Fruit fly (Drosophila melanogaster): ENCODE measurements around the gene CG33270.
A peak's percentile ranks its signal among the peaks of the same experiment; 100 is the strongest.

The CG33270 gene

dm6 chr3L:11561946-11562760 lies 16.3 kb downstream of the CG33270 start, which contains the start of the genes CG7394 and Mob2 (continued):
- TF ChIP-seq Hmx (GFP tag; optimal IDR thresholded peaks at IDR 0.05) (peak; percentile 82), Ravus (GFP tag; IDR thresholded peaks at IDR 0.05) (peak; percentile 59), CG9727 (GFP tag; optimal IDR thresholded peaks at IDR 0.05) (peak; percentile 93), CG8478 (optimal IDR thresholded peaks at IDR 0.05) (no peak), CG7987 (GFP tag; optimal IDR thresholded peaks at IDR 0.05) (peak; percentile 75), tin (GFP tag; optimal IDR thresholded peaks at IDR 0.05) (peak; percentile 94), E2f1 (GFP tag; IDR thresholded peaks at IDR 0.05) (peak; percentile 89), ssp (GFP tag; IDR thresholded peaks at IDR 0.05) (peak; percentile 77), Chrac-16 (GFP tag; optimal IDR thresholded peaks at IDR 0.05) (peak; percentile 90), CG7271 (tag; optimal IDR thresholded peaks at IDR 0.05) (peak; percentile 68), danr (GFP tag; IDR thresholded peaks at IDR 0.05) (peak; percentile 44), CG32772 (GFP tag; IDR thresholded peaks at IDR 0.05) (peak; percentile 91), Trl (optimal IDR thresholded peaks at IDR 0.05) (peak in 1 of 2 experiments; percentile 55), Trl (GFP tag; optimal IDR thresholded peaks at IDR 0.05) (peak; percentile 82), Mad (GFP tag; optimal IDR thresholded peaks at IDR 0.05) (peak; percentile 84), CG17359 (tag; optimal IDR thresholded peaks at IDR 0.05) (peak; percentile 88), maf-S (GFP tag; optimal IDR thresholded peaks at IDR 0.05) (no peak), jing (GFP tag; optimal IDR thresholded peaks at IDR 0.05) (peak; percentile 75), CG7556 (GFP tag; optimal IDR thresholded peaks at IDR 0.05) (peak; percentile 85), CG3281 (GFP tag; optimal IDR thresholded peaks at IDR 0.05) (peak; percentile 87), ken (GFP tag; IDR thresholded peaks at IDR 0.05) (peak; percentile 93), CG12942 (GFP tag; optimal IDR thresholded peaks at IDR 0.05) (peak; percentile 88), CG18476 (GFP tag; optimal IDR thresholded peaks at IDR 0.05) (peak; percentile 81), CG8924 (tag; optimal IDR thresholded peaks at IDR 0.05) (peak; percentile 95), B-H2 (GFP tag; optimal IDR thresholded peaks at IDR 0.05) (peak; percentile 86), HmgD (GFP tag; optimal IDR thresholded peaks at IDR 0.05) (peak; percentile 12), ase (GFP tag; IDR thresholded peaks at IDR 0.05) (peak; percentile 81), Meics (GFP tag; optimal IDR thresholded peaks at IDR 0.05) (peak; percentile 90), CG11398 (GFP tag; optimal IDR thresholded peaks at IDR 0.05) (no peak), Sry-β (GFP tag; optimal IDR thresholded peaks at IDR 0.05) (peak; percentile 50), Fer2 (tag; optimal IDR thresholded peaks at IDR 0.05) (peak; percentile 84), insv (GFP tag; optimal IDR thresholded peaks at IDR 0.05) (peak in 1 of 2 experiments; percentile 64), CG15514 (GFP tag; optimal IDR thresholded peaks at IDR 0.05) (peak; percentile 80), CG7839 (tag; optimal IDR thresholded peaks at IDR 0.05) (peak; percentile 92), sug (tag; optimal IDR thresholded peaks at IDR 0.05) (peak; percentile 88), fd96Cb (tag; optimal IDR thresholded peaks at IDR 0.05) (peak; percentile 87), gsb (GFP tag; IDR thresholded peaks at IDR 0.05) (peak; percentile 85), gcm (GFP tag; optimal IDR thresholded peaks at IDR 0.05) (peak; percentile 74), Abd-B (GFP tag; optimal IDR thresholded peaks at IDR 0.05) (peak; percentile 90), salm (tag; optimal IDR thresholded peaks at IDR 0.05) (peak; percentile 54), slp2 (GFP tag; optimal IDR thresholded peaks at IDR 0.05) (peak; percentile 79), amos (GFP tag; IDR thresholded peaks at IDR 0.05; ENCODE audit: partially characterized antibody) (peak; percentile 80; the same call in 1 of the 2 replicates), Sin3A (optimal IDR thresholded peaks at IDR 0.05) (peak; percentile 92), C15 (GFP tag; IDR thresholded peaks at IDR 0.05) (peak; percentile 27; the same call in 1 of the 3 replicates), toy (GFP tag; IDR thresholded peaks at IDR 0.05) (peak; percentile 87), org-1 (GFP tag; optimal IDR thresholded peaks at IDR 0.05) (peak; percentile 25), Antp (GFP tag; optimal IDR thresholded peaks at IDR 0.05) (peak; percentile 63), p53 (GFP tag; optimal IDR thresholded peaks at IDR 0.05) (peak; percentile 20), zen2 (GFP tag; IDR thresholded peaks at IDR 0.05; ENCODE audit: partially characterized antibody) (no peak; the same call in 2 of the 3 replicates), Taf1 (GFP tag; IDR thresholded peaks at IDR 0.05) (peak; percentile 88)

Measured in whole organism, embryonic.